Worm (Caenorhabditis elegans) whole organism, L4 larva: Measurements from ENCODE around the gene R08E3.1.

Experiments
- F10B5.3 ChIP-seq: sonication (generic microtip); optimal IDR thresholded peaks from 2 replicates; lab custom pipeline; 2016; ENCODE audit warnings: mild to moderate bottlenecking, missing genetic modification characterization, missing compliant biosample characterization
- Y48G9A.11 ChIP-seq: fragments of 200-800 bp; sonication (Bioruptor generic); IDR thresholded peaks from 2 replicates; pipeline ENCODE4 v1.3.6; 2022; ENCODE audit warnings: missing genetic modification reagents, missing genetic modification characterization, missing compliant biosample characterization
- aly-2 ChIP-seq: sonication (generic microtip); optimal IDR thresholded peaks from 2 replicates; lab custom pipeline; 2018; ENCODE audit warnings: missing biosample characterization, missing genetic modification characterization
- arid-1 ChIP-seq: fragments of 200-800 bp; sonication (Bioruptor generic); conservative IDR thresholded peaks from 2 replicates; pipeline ENCODE4 v1.3.6; 2022; ENCODE audit warnings: missing genetic modification reagents, missing genetic modification characterization, missing compliant biosample characterization
- ceh-32 ChIP-seq: sonication (generic microtip); optimal IDR thresholded peaks from 2 replicates; lab custom pipeline; 2016; ENCODE audit warnings: mild to moderate bottlenecking, missing genetic modification characterization, missing compliant biosample characterization; ENCODE audit not compliant: poor library complexity
- ceh-44 ChIP-seq: fragments of 200-800 bp; sonication (Bioruptor generic); IDR thresholded peaks from 2 replicates; pipeline ENCODE4 v1.3.6; 2022; ENCODE audit warnings: missing genetic modification reagents, missing genetic modification characterization, missing compliant biosample characterization
- ces-1 ChIP-seq: fragments of 150-350 bp; sonication (generic microtip); optimal IDR thresholded peaks from 4 replicates; lab custom pipeline; 2014; ENCODE audit warnings: missing biosample characterization, missing genetic modification reagents, missing genetic modification characterization
- cey-2 ChIP-seq: sonication (generic microtip); optimal IDR thresholded peaks from 3 replicates; lab custom pipeline; 2017; ENCODE audit warnings: missing genetic modification characterization, mild to moderate bottlenecking, missing compliant biosample characterization, antibody characterized with exemption, borderline replicate concordance; ENCODE audit not compliant: insufficient read depth
- ctbp-1 ChIP-seq: fragments of 200-800 bp; sonication (Bioruptor generic); IDR thresholded peaks from 2 replicates; pipeline ENCODE4 v1.3.6; 2022; ENCODE audit warnings: missing genetic modification reagents, missing genetic modification characterization, missing compliant biosample characterization
- daf-16 ChIP-seq, 3 experiments: sonication (generic microtip); optimal IDR thresholded peaks; 2 replicates each; lab custom pipeline; 2016 to 2017; ENCODE audit warnings: missing genetic modification characterization in 3 of 3, missing genetic modification reagents in 3 of 3, mild to moderate bottlenecking in 2 of 3, missing compliant biosample characterization in 2 of 3, missing biosample characterization in 1 of 3, moderate library complexity in 1 of 3
- daf-19 ChIP-seq: fragments of 200-800 bp; sonication (Bioruptor generic); conservative IDR thresholded peaks from 2 replicates; pipeline ENCODE4 v1.3.6; 2022; ENCODE audit warnings: missing genetic modification characterization, missing compliant biosample characterization
- duxl-1 ChIP-seq: sonication (generic microtip); optimal IDR thresholded peaks from 2 replicates; lab custom pipeline; 2016; ENCODE audit warnings: mild to moderate bottlenecking, missing genetic modification characterization, moderate library complexity, missing compliant biosample characterization; ENCODE audit not compliant: poor library complexity
- dve-1 ChIP-seq: sonication (generic microtip); optimal IDR thresholded peaks from 2 replicates; lab custom pipeline; 2017; ENCODE audit warnings: antibody characterized with exemption, mild to moderate bottlenecking, missing genetic modification characterization, missing compliant biosample characterization; ENCODE audit not compliant: insufficient read depth
- fkh-10 ChIP-seq: fragments of 150-350 bp; optimal IDR thresholded peaks from 2 replicates; lab custom pipeline; 2014; ENCODE audit warnings: missing biosample characterization, missing genetic modification reagents, missing genetic modification characterization
- gei-8 ChIP-seq: fragments of 200-800 bp; sonication (Bioruptor generic); optimal IDR thresholded peaks from 2 replicates; lab custom pipeline; 2018; ENCODE audit warnings: mild to moderate bottlenecking, missing genetic modification characterization, missing compliant biosample characterization
- hlh-11 ChIP-seq: fragments of 200-800 bp; sonication (Bioruptor generic); optimal IDR thresholded peaks from 2 replicates; lab custom pipeline; 2018; ENCODE audit warnings: mild to moderate bottlenecking, missing genetic modification characterization, missing compliant biosample characterization
- hmg-1.1 ChIP-seq: fragments of 200-800 bp; sonication (Bioruptor generic); IDR thresholded peaks from 2 replicates; pipeline ENCODE4 v1.3.6; 2022; ENCODE audit warnings: missing genetic modification reagents, missing genetic modification characterization, missing compliant biosample characterization
- lim-7 ChIP-seq: fragments of 200-800 bp; sonication (Bioruptor generic); IDR thresholded peaks from 2 replicates; pipeline ENCODE4 v1.3.6; 2022; ENCODE audit warnings: missing genetic modification characterization, missing compliant biosample characterization
- lin-29 ChIP-seq: fragments of 200-800 bp; sonication (Bioruptor generic); IDR thresholded peaks from 2 replicates; pipeline ENCODE4 v1.3.6; 2022; ENCODE audit warnings: missing genetic modification reagents, missing genetic modification characterization, missing compliant biosample characterization
- lir-3 ChIP-seq: sonication (generic microtip); optimal IDR thresholded peaks from 2 replicates; lab custom pipeline; 2016; ENCODE audit warnings: mild to moderate bottlenecking, missing genetic modification characterization, missing compliant biosample characterization
- mep-1 ChIP-seq: fragments of 150-350 bp; sonication (generic microtip); optimal IDR thresholded peaks from 3 replicates; lab custom pipeline; 2014; ENCODE audit warnings: missing biosample characterization, missing genetic modification characterization
- mes-2 ChIP-seq: sonication (generic microtip); optimal IDR thresholded peaks from 2 replicates; lab custom pipeline; 2016; ENCODE audit warnings: missing genotype, mild to moderate bottlenecking, missing genetic modification characterization, missing compliant biosample characterization; ENCODE audit not compliant: poor library complexity, severe bottlenecking
- nhr-10 ChIP-seq: fragments of 150-350 bp; optimal IDR thresholded peaks from 2 replicates; lab custom pipeline; 2014; ENCODE audit warnings: missing biosample characterization, missing genetic modification characterization
- nhr-25 ChIP-seq: sonication (generic microtip); optimal IDR thresholded peaks from 2 replicates; lab custom pipeline; 2017; ENCODE audit warnings: missing genetic modification characterization, mild to moderate bottlenecking, missing compliant biosample characterization, antibody characterized with exemption, moderate library complexity, borderline replicate concordance; ENCODE audit not compliant: insufficient read depth
- nhr-28 ChIP-seq: fragments of 150-350 bp; optimal IDR thresholded peaks from 2 replicates; lab custom pipeline; 2014; ENCODE audit warnings: missing biosample characterization, missing genetic modification characterization
- nhr-41 ChIP-seq: fragments of 200-800 bp; sonication (Bioruptor generic); IDR thresholded peaks from 2 replicates; pipeline ENCODE4 v1.3.6; 2022; ENCODE audit warnings: missing genetic modification reagents, missing genetic modification characterization, missing compliant biosample characterization
- nhr-42 ChIP-seq: fragments of 200-800 bp; sonication (Bioruptor generic); IDR thresholded peaks from 2 replicates; pipeline ENCODE4 v1.3.6; 2022; ENCODE audit warnings: missing genetic modification characterization, missing compliant biosample characterization
- nhr-48 ChIP-seq: sonication (generic microtip); optimal IDR thresholded peaks from 2 replicates; lab custom pipeline; 2016; ENCODE audit warnings: mild to moderate bottlenecking, missing genetic modification characterization, missing compliant biosample characterization
- nhr-76 ChIP-seq: fragments of 150-350 bp; optimal IDR thresholded peaks from 2 replicates; lab custom pipeline; 2014; ENCODE audit warnings: missing biosample characterization, missing genetic modification characterization
- pha-4 ChIP-seq, 2 experiments: fragments of 150-350 bp in 1 of 2; fragments of 200-800 bp in 1 of 2; sonication (Bioruptor generic) in 1 of 2; IDR thresholded peaks in 1 of 2; optimal IDR thresholded peaks in 1 of 2; 2 replicates each; pipeline versions ENCODE4 v1.3.6 to Lab custom; 2014 to 2022; ENCODE audit warnings: missing genetic modification characterization in 2 of 2, missing genetic modification reagents in 2 of 2, missing biosample characterization in 1 of 2, missing compliant biosample characterization in 1 of 2
- sdz-12 ChIP-seq: fragments of 200-800 bp; sonication (Bioruptor generic); optimal IDR thresholded peaks from 2 replicates; lab custom pipeline; 2018; ENCODE audit warnings: mild to moderate bottlenecking, missing genetic modification characterization, missing compliant biosample characterization
- set-16 ChIP-seq: fragments of 200-800 bp; sonication (Bioruptor generic); IDR thresholded peaks from 2 replicates; pipeline ENCODE4 v1.3.6; 2022; ENCODE audit warnings: missing genetic modification reagents, missing genetic modification characterization, missing compliant biosample characterization
- skn-1 ChIP-seq: fragments of 150-350 bp; optimal IDR thresholded peaks from 2 replicates; lab custom pipeline; 2014; ENCODE audit warnings: missing biosample characterization, missing genetic modification characterization
- spr-1 ChIP-seq: sonication (generic microtip); optimal IDR thresholded peaks from 2 replicates; lab custom pipeline; 2016; ENCODE audit warnings: mild to moderate bottlenecking, missing genetic modification characterization, missing compliant biosample characterization
- spr-3 ChIP-seq: fragments of 200-800 bp; sonication (Bioruptor generic); optimal IDR thresholded peaks from 2 replicates; lab custom pipeline; 2018; ENCODE audit warnings: mild to moderate bottlenecking, missing genetic modification characterization, missing compliant biosample characterization
- unc-62 ChIP-seq, 3 experiments: fragments of 150-350 bp in 1 of 3; sonication (generic microtip); optimal IDR thresholded peaks in 2 of 3; peaks in 1 of 3; 1 replicate in 1 of 3; 2 replicates in 2 of 3; lab custom pipeline; 2014 to 2017; ENCODE audit warnings: missing biosample characterization in 3 of 3, missing genetic modification characterization in 3 of 3, missing genetic modification reagents in 3 of 3, missing genotype in 1 of 3
- zfp-2 ChIP-seq: sonication (generic microtip); optimal IDR thresholded peaks from 2 replicates; lab custom pipeline; 2016; ENCODE audit warnings: mild to moderate bottlenecking, missing genetic modification characterization, missing compliant biosample characterization
- zfp-3 ChIP-seq: fragments of 200-800 bp; sonication (Bioruptor generic); conservative IDR thresholded peaks from 2 replicates; pipeline ENCODE4 v1.3.6; 2022; ENCODE audit warnings: missing genetic modification reagents, missing genetic modification characterization, missing compliant biosample characterization
- zip-2 ChIP-seq: fragments of 150-350 bp; optimal IDR thresholded peaks from 2 replicates; lab custom pipeline; 2014; ENCODE audit warnings: missing biosample characterization, missing genetic modification characterization

R08E3.1 gene

ce11 chrX:4809753-4810424, 12.6 kb upstream of the R08E3.1 start (continued):
- no peak for TF ChIP-seq gei-8 (GFP tag; lab: Kevin White, UChicago)
- TF ChIP-seq spr-1 (tag; lab: Kevin White, UChicago) = no peak
- peak; percentile 15 for TF ChIP-seq nhr-28
- TF ChIP-seq zfp-3 = no peak
- no peak for TF ChIP-seq mes-2 (tag; lab: Kevin White, UChicago)
- TF ChIP-seq lir-3 (tag; lab: Kevin White, UChicago) = no peak

DNA sequence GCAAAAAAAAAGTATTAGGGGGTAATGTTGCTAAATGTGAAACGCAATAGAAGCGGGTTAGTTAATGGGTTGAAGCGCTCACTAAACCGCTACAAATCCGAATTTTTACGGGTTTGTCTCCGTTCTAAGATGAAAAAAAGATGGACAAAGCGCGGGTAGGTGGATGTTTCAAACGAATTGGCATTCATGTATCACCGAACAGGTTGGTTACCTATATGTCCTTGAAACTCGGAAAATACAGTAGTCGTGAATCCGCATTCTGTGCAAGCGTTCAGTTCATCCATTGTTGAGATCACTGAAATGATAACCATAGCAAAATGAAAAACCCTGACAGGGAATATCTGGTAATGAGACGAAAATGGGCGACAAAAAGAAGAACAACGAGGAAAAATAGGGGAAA, 11.2 kb upstream of the R08E3.1 start, which contains the start of gene ztf-16:
Gene ztf-16 (minus strand): TSS at position 299 of the 400 bp plus-strand sequence.
- no peak for TF ChIP-seq zfp-3
- no peak for TF ChIP-seq skn-1 (tag; lab: Kevin White, UChicago)
- TF ChIP-seq unc-62 (GFP tag; optimal IDR thresholded peaks at IDR 0.05 in 1 of 2; lab: Kevin White, UChicago) = peak in 1 of 2 experiments; percentile 90
- TF ChIP-seq unc-62 (tag; optimal IDR thresholded peaks at IDR 0.05; lab: Kevin White, UChicago) = no peak
- TF ChIP-seq ceh-44 (GFP tag; lab: Robert Waterston, UW) = no peak

ce11 chrX:4813115-4813732, 9.2 kb upstream of the R08E3.1 start:
- TF ChIP-seq ces-1 (GFP tag; lab: Kevin White, UChicago) (no peak), daf-19 (no peak), nhr-41 (GFP tag; lab: Robert Waterston, UW) (no peak), F10B5.3 (tag; lab: Kevin White, UChicago) (no peak), Y48G9A.11 (GFP tag; lab: Robert Waterston, UW) (no peak), nhr-25 (tag; lab: Kevin White, UChicago) (peak; percentile 12), pha-4 (GFP tag; IDR thresholded peaks at IDR 0.05; lab: Robert Waterston, UW) (no peak), pha-4 (tag; optimal IDR thresholded peaks at IDR 0.05; lab: Kevin White, UChicago) (no peak), ceh-32 (tag; lab: Kevin White, UChicago) (no peak), lim-7 (GFP tag; lab: Robert Waterston, UW) (no peak), set-16 (GFP tag; lab: Robert Waterston, UW) (peak; percentile 63; the same call in 1 of the 2 replicates), mep-1 (peak; percentile 17), spr-3 (GFP tag; lab: Kevin White, UChicago) (no peak), dve-1 (tag; lab: Kevin White, UChicago) (no peak), ctbp-1 (no peak), lir-3 (tag; lab: Kevin White, UChicago) (no peak), zip-2 (tag; lab: Kevin White, UChicago) (no peak), arid-1 (no peak), nhr-42 (GFP tag; lab: Robert Waterston, UW) (no peak)

ce11 chrX:4818252-4818651, 4.2 kb upstream of the R08E3.1 start, which contains the start of gene R08E3.3:
R08E3.3 (plus strand) TSS chrX:4818593.
- TF ChIP-seq spr-3 (GFP tag; lab: Kevin White, UChicago) (no peak), spr-1 (tag; lab: Kevin White, UChicago) (no peak), daf-16 (GFP tag; optimal IDR thresholded peaks at IDR 0.05; lab: Kevin White, UChicago) (no peak), daf-16 (tag; optimal IDR thresholded peaks at IDR 0.05; lab: Kevin White, UChicago) (peak; percentile 85), cey-2 (tag; lab: Kevin White, UChicago) (no peak), zfp-2 (tag; lab: Kevin White, UChicago) (no peak), fkh-10 (GFP tag; lab: Kevin White, UChicago) (no peak), hlh-11 (tag; lab: Kevin White, UChicago) (no peak), nhr-10 (tag; lab: Kevin White, UChicago) (no peak), ces-1 (GFP tag; lab: Kevin White, UChicago) (no peak), duxl-1 (tag; lab: Kevin White, UChicago) (no peak), nhr-76 (tag; lab: Kevin White, UChicago) (no peak), nhr-42 (GFP tag; lab: Robert Waterston, UW) (no peak), lin-29 (GFP tag; lab: Robert Waterston, UW) (no peak), hmg-1.1 (GFP tag; lab: Robert Waterston, UW) (0 out of 2 replicates have a peak, but pooled peaks have one; percentile 30), dve-1 (tag; lab: Kevin White, UChicago) (peak; percentile 56), aly-2 (tag; lab: Kevin White, UChicago) (no peak), mep-1 (peak; percentile 39), sdz-12 (no peak), skn-1 (tag; lab: Kevin White, UChicago) (no peak), unc-62 (GFP tag; optimal IDR thresholded peaks at IDR 0.05 in 1 of 2; lab: Kevin White, UChicago) (no peak), unc-62 (tag; optimal IDR thresholded peaks at IDR 0.05; lab: Kevin White, UChicago) (no peak), nhr-48 (tag; lab: Kevin White, UChicago) (no peak)
